Worm (Caenorhabditis elegans): ENCODE data around the gene srbc-67.

The srbc-67 gene

ce11 chrV:3579795-3580194 is 38.8 kb upstream of the srbc-67 start:
- TF ChIP-seq vab-7 (GFP tag; IDR thresholded peaks at IDR 0.05): no peak
- TF ChIP-seq ceh-28 (tag; optimal IDR thresholded peaks at IDR 0.05): no peak
- peak; percentile 55 for TF ChIP-seq pqm-1 (tag; optimal IDR thresholded peaks at IDR 0.05)
- TF ChIP-seq hlh-30 (tag; optimal IDR thresholded peaks at IDR 0.05; ENCODE audit: insufficient read depth): peak; percentile 70
- no peak for TF ChIP-seq mdt-29 (GFP tag; IDR thresholded peaks at IDR 0.05)
- peak; percentile 82 for TF ChIP-seq lin-13 (GFP tag; optimal IDR thresholded peaks at IDR 0.05)
- TF ChIP-seq saeg-2 (GFP tag; IDR thresholded peaks at IDR 0.05): no peak
- TF ChIP-seq pha-4 (GFP tag; IDR thresholded peaks at IDR 0.05): no peak; the same call in 1 of the 2 replicates
- TF ChIP-seq pha-4 (tag; optimal IDR thresholded peaks at IDR 0.05): no peak
- peak; percentile 15 for TF ChIP-seq rbr-2 (tag; optimal IDR thresholded peaks at IDR 0.05)
- no peak for TF ChIP-seq egl-27 (tag; optimal IDR thresholded peaks at IDR 0.05)
- no peak for TF ChIP-seq aly-2 (tag; optimal IDR thresholded peaks at IDR 0.05)
- TF ChIP-seq hmg-1.1 (GFP tag; IDR thresholded peaks at IDR 0.05): peak; percentile 23; the same call in 1 of the 2 replicates
- TF ChIP-seq cey-2 (tag; optimal IDR thresholded peaks at IDR 0.05; ENCODE audit: borderline replicate concordance, insufficient read depth): no peak
- no peak for TF ChIP-seq zip-2 (tag; optimal IDR thresholded peaks at IDR 0.05)
- TF ChIP-seq php-3 (GFP tag; IDR thresholded peaks at IDR 0.05): no peak
- TF ChIP-seq T20F7.1 (GFP tag; optimal IDR thresholded peaks at IDR 0.05): no peak
- no peak for TF ChIP-seq Y105C5A.15 (GFP tag; IDR thresholded peaks at IDR 0.05)
- TF ChIP-seq mdl-1 (tag; optimal IDR thresholded peaks at IDR 0.05): peak; percentile 20 to 55
- no peak for TF ChIP-seq daf-12 (tag; optimal IDR thresholded peaks at IDR 0.05)
- no peak for TF ChIP-seq unc-39 (tag; optimal IDR thresholded peaks at IDR 0.05)
- no peak for TF ChIP-seq F44E2.7 (GFP tag; IDR thresholded peaks at IDR 0.05)
- peak in 1 of 2 experiments; percentile 66 for TF ChIP-seq lsy-2 (tag; optimal IDR thresholded peaks at IDR 0.05)
- peak; percentile 24; the same call in 1 of the 2 replicates for TF ChIP-seq lin-38 (GFP tag; IDR thresholded peaks at IDR 0.05)
- TF ChIP-seq ceh-62 (tag; optimal IDR thresholded peaks at IDR 0.05): no peak
- TF ChIP-seq madf-9 (GFP tag; conservative IDR thresholded peaks at IDR 0.05): no peak
- TF ChIP-seq egl-43 (GFP tag; IDR thresholded peaks at IDR 0.05): no peak
- TF ChIP-seq daf-16 (GFP tag; optimal IDR thresholded peaks at IDR 0.05): peak in 1 of 2 experiments; percentile 34
- peak; percentile 72 for TF ChIP-seq daf-16 (tag; optimal IDR thresholded peaks at IDR 0.05)
- no peak for TF ChIP-seq ztf-11 (tag; optimal IDR thresholded peaks at IDR 0.05)
- no peak for TF ChIP-seq fkh-10 (GFP tag; optimal IDR thresholded peaks at IDR 0.05)
- TF ChIP-seq tra-1 (GFP tag; IDR thresholded peaks at IDR 0.05): peak; percentile 34; the same call in 1 of the 2 replicates
- TF ChIP-seq nhr-25 (tag; optimal IDR thresholded peaks at IDR 0.05; ENCODE audit: borderline replicate concordance, insufficient read depth): no peak
- TF ChIP-seq ceh-82 (tag; optimal IDR thresholded peaks at IDR 0.05): no peak
- TF ChIP-seq attf-4 (tag; optimal IDR thresholded peaks at IDR 0.05): no peak
- TF ChIP-seq mxl-2 (GFP tag; conservative IDR thresholded peaks at IDR 0.05): no peak
- 0 out of 2 replicates have a peak, but pooled peaks have one; percentile 9 for TF ChIP-seq zfp-3 (GFP tag; conservative IDR thresholded peaks at IDR 0.05)
- TF ChIP-seq dpl-1 (GFP tag; optimal IDR thresholded peaks at IDR 0.05): peak; percentile 66
- TF ChIP-seq gei-8 (GFP tag; optimal IDR thresholded peaks at IDR 0.05): no peak
- no peak for TF ChIP-seq sdz-12 (GFP tag; optimal IDR thresholded peaks at IDR 0.05)
- no peak for TF ChIP-seq duxl-1 (tag; optimal IDR thresholded peaks at IDR 0.05; ENCODE audit: poor library complexity)
- TF ChIP-seq ceh-32 (tag; optimal IDR thresholded peaks at IDR 0.05; ENCODE audit: poor library complexity): no peak
- no peak for TF ChIP-seq F26F4.8 (GFP tag; conservative IDR thresholded peaks at IDR 0.05)
- TF ChIP-seq nhr-28 (tag; optimal IDR thresholded peaks at IDR 0.05): peak; percentile 81
- no peak for TF ChIP-seq nhr-42 (GFP tag; IDR thresholded peaks at IDR 0.05)
- no peak for TF ChIP-seq spr-1 (tag; optimal IDR thresholded peaks at IDR 0.05)
- no peak for TF ChIP-seq ctbp-1 (GFP tag; IDR thresholded peaks at IDR 0.05)
- TF ChIP-seq ces-1 (GFP tag; optimal IDR thresholded peaks at IDR 0.05): no peak
- no peak for TF ChIP-seq dmd-8 (GFP tag; IDR thresholded peaks at IDR 0.05)
- peak; percentile 39 for TF ChIP-seq mes-2 (tag; optimal IDR thresholded peaks at IDR 0.05; ENCODE audit: poor library complexity, severe bottlenecking)
- TF ChIP-seq T26A8.4 (GFP tag; IDR thresholded peaks at IDR 0.05): no peak
